Worm (Caenorhabditis elegans): ENCODE data around the gene Y62H9A.13.

Y62H9A.13 gene

ce11 chrX:11924158-11924557 is 7.4 kb downstream of the Y62H9A.13 start, which contains the start of gene F55G7.1 (continued):
- TF ChIP-seq vab-7 (GFP tag; IDR thresholded peaks at IDR 0.05) = no peak
- no peak for TF ChIP-seq unc-130 (GFP tag; optimal IDR thresholded peaks at IDR 0.05)
- peak; percentile 13 for TF ChIP-seq nhr-48 (tag; optimal IDR thresholded peaks at IDR 0.05)
- no peak for TF ChIP-seq ceh-62 (tag; optimal IDR thresholded peaks at IDR 0.05)
- TF ChIP-seq lsy-2 (tag; optimal IDR thresholded peaks at IDR 0.05) = peak in 1 of 2 experiments; percentile 14
- TF ChIP-seq cey-2 (tag; optimal IDR thresholded peaks at IDR 0.05; ENCODE audit: borderline replicate concordance, insufficient read depth) = no peak
- TF ChIP-seq ceh-28 (tag; optimal IDR thresholded peaks at IDR 0.05) = no peak
- no peak for TF ChIP-seq nhr-111 (GFP tag; optimal IDR thresholded peaks at IDR 0.05)
- no peak for TF ChIP-seq daf-19 (GFP tag; conservative IDR thresholded peaks at IDR 0.05)
- TF ChIP-seq jun-1 (tag; optimal IDR thresholded peaks at IDR 0.05) = peak; percentile 33
- no peak for TF ChIP-seq lin-1 (GFP tag; IDR thresholded peaks at IDR 0.05)
- TF ChIP-seq lim-7 (GFP tag; IDR thresholded peaks at IDR 0.05) = no peak
- peak; percentile 6 for TF ChIP-seq hlh-30 (tag; optimal IDR thresholded peaks at IDR 0.05; ENCODE audit: insufficient read depth)
- no peak for TF ChIP-seq nhr-11 (tag; optimal IDR thresholded peaks at IDR 0.05)
- no peak for TF ChIP-seq ceh-82 (tag; optimal IDR thresholded peaks at IDR 0.05)
- no peak for TF ChIP-seq gei-8 (GFP tag; optimal IDR thresholded peaks at IDR 0.05)
- TF ChIP-seq unc-62 (GFP tag; optimal IDR thresholded peaks at IDR 0.05 in 1 of 2) = peak in 1 of 2 experiments; percentile 95
- TF ChIP-seq unc-62 (tag; optimal IDR thresholded peaks at IDR 0.05) = no peak
- TF ChIP-seq zip-2 (tag; optimal IDR thresholded peaks at IDR 0.05) = peak; percentile 50
- TF ChIP-seq skn-1 (tag; optimal IDR thresholded peaks at IDR 0.05) = no peak
- no peak for TF ChIP-seq ama-1 (optimal IDR thresholded peaks at IDR 0.05)
- no peak for TF ChIP-seq zag-1 (tag; optimal IDR thresholded peaks at IDR 0.05)
- peak; percentile 35 for TF ChIP-seq spr-1 (tag; optimal IDR thresholded peaks at IDR 0.05)
- TF ChIP-seq Y5F2A.4 (GFP tag; optimal IDR thresholded peaks at IDR 0.05) = no peak
- TF ChIP-seq dve-1 (tag; optimal IDR thresholded peaks at IDR 0.05; ENCODE audit: insufficient read depth) = peak; percentile 71
- 0 out of 2 replicates have a peak, but pooled peaks have one; percentile 37 for TF ChIP-seq ceh-20 (GFP tag; IDR thresholded peaks at IDR 0.05)
- TF ChIP-seq hmg-1.1 (GFP tag; IDR thresholded peaks at IDR 0.05) = peak; percentile 86
- no peak for TF ChIP-seq ZK546.5 (tag; optimal IDR thresholded peaks at IDR 0.05)
- no peak for TF ChIP-seq Y75B8A.6 (GFP tag; IDR thresholded peaks at IDR 0.05)
- TF ChIP-seq snpc-4 (tag; optimal IDR thresholded peaks at IDR 0.05) = no peak
- no peak for TF ChIP-seq zfp-3 (GFP tag; conservative IDR thresholded peaks at IDR 0.05)
- peak; percentile 20; the same call in 1 of the 2 replicates for TF ChIP-seq ceh-44 (GFP tag; IDR thresholded peaks at IDR 0.05)
- TF ChIP-seq mes-2 (tag; optimal IDR thresholded peaks at IDR 0.05; ENCODE audit: poor library complexity, severe bottlenecking) = peak; percentile 85
- no peak for TF ChIP-seq ZK337.2 (GFP tag; IDR thresholded peaks at IDR 0.05)
- no peak for TF ChIP-seq mep-1 (tag; optimal IDR thresholded peaks at IDR 0.05)
- no peak for TF ChIP-seq D1046.2 (GFP tag; IDR thresholded peaks at IDR 0.05)
- no peak for TF ChIP-seq unc-39 (tag; optimal IDR thresholded peaks at IDR 0.05)
- no peak for TF ChIP-seq arid-1 (GFP tag; conservative IDR thresholded peaks at IDR 0.05)
- no peak for TF ChIP-seq nhr-237 (tag; optimal IDR thresholded peaks at IDR 0.05)
- no peak for TF ChIP-seq fos-1 (tag; optimal IDR thresholded peaks at IDR 0.05)
- TF ChIP-seq dmd-6 (GFP tag; IDR thresholded peaks at IDR 0.05) = peak; percentile 41
- no peak for TF ChIP-seq saeg-2 (GFP tag; IDR thresholded peaks at IDR 0.05)
- no peak for TF ChIP-seq sdz-12 (GFP tag; optimal IDR thresholded peaks at IDR 0.05)
- no peak for TF ChIP-seq attf-4 (tag; optimal IDR thresholded peaks at IDR 0.05)
- TF ChIP-seq duxl-1 (tag; optimal IDR thresholded peaks at IDR 0.05; ENCODE audit: poor library complexity) = peak; percentile 95
- TF ChIP-seq hif-1 (tag; optimal IDR thresholded peaks at IDR 0.05) = no peak
- no peak for TF ChIP-seq lin-39 (tag; optimal IDR thresholded peaks at IDR 0.05)
- TF ChIP-seq F26F4.8 (GFP tag; conservative IDR thresholded peaks at IDR 0.05) = no peak
- TF ChIP-seq nhr-77 (tag; optimal IDR thresholded peaks at IDR 0.05) = peak; percentile 62
- TF ChIP-seq daf-16 (GFP tag; optimal IDR thresholded peaks at IDR 0.05) = peak in 1 of 2 experiments; percentile 47
- peak; percentile 50 for TF ChIP-seq daf-16 (tag; optimal IDR thresholded peaks at IDR 0.05)
- no peak for TF ChIP-seq egl-43 (GFP tag; IDR thresholded peaks at IDR 0.05)

Measured in whole organism, L4 larva.